Fruit fly (Drosophila melanogaster) whole organism, pupa: ENCODE results near the gene Cpr5C.

Experiments used
- CG10348 ChIP-seq: fragments of 200-800 bp; sonication (Bioruptor generic); IDR thresholded peaks from 2 replicates; pipeline ENCODE4 v1.3.6; 2022; ENCODE audit warnings: missing biosample characterization, missing genetic modification characterization
- CG12605 ChIP-seq: fragments of 200-800 bp; sonication (Bioruptor generic); IDR thresholded peaks from 2 replicates; pipeline ENCODE4 v1.3.6; 2022; ENCODE audit warnings: missing biosample characterization, missing genetic modification characterization
- CG13204 ChIP-seq: fragments of 200-800 bp; sonication (Bioruptor generic); optimal IDR thresholded peaks from 2 replicates; lab custom pipeline; 2018; ENCODE audit warnings: missing biosample characterization, mild to moderate bottlenecking, missing genetic modification characterization, moderate library complexity
- CG14655 ChIP-seq: fragments of 200-800 bp; sonication (Bioruptor generic); optimal IDR thresholded peaks from 3 replicates; lab custom pipeline; 2017; ENCODE audit warnings: mild to moderate bottlenecking, missing biosample characterization, missing genetic modification reagents, missing genetic modification characterization
- CG15710 ChIP-seq: fragments of 200-800 bp; sonication (Bioruptor generic); optimal IDR thresholded peaks from 2 replicates; lab custom pipeline; 2018; ENCODE audit warnings: missing biosample characterization, mild to moderate bottlenecking, missing genetic modification characterization, moderate library complexity
- CG17806 ChIP-seq: fragments of 200-800 bp; sonication (Bioruptor generic); optimal IDR thresholded peaks from 2 replicates; lab custom pipeline; 2018; ENCODE audit warnings: missing biosample characterization, mild to moderate bottlenecking, missing genetic modification characterization, moderate library complexity
- CG32121 ChIP-seq: fragments of 200-800 bp; sonication (Bioruptor generic); IDR thresholded peaks from 2 replicates; pipeline ENCODE4 v1.3.6; 2022; ENCODE audit warnings: missing biosample characterization, missing genetic modification characterization
- CG34367 ChIP-seq: fragments of 200-800 bp; sonication (Bioruptor generic); optimal IDR thresholded peaks from 2 replicates; lab custom pipeline; 2018; ENCODE audit warnings: missing biosample characterization, mild to moderate bottlenecking, missing genetic modification characterization
- CG4496 ChIP-seq: fragments of 200-800 bp; sonication (Bioruptor generic); IDR thresholded peaks from 3 replicates; pipeline ENCODE4 v1.3.6; 2022; ENCODE audit warnings: missing biosample characterization, missing genetic modification characterization
- CG8159 ChIP-seq: fragments of 200-800 bp; sonication (Bioruptor generic); optimal IDR thresholded peaks from 3 replicates; lab custom pipeline; 2018; ENCODE audit warnings: missing biosample characterization, mild to moderate bottlenecking, missing genetic modification characterization, moderate library complexity
- CG8301 ChIP-seq: fragments of 200-800 bp; sonication (Bioruptor generic); optimal IDR thresholded peaks from 2 replicates; lab custom pipeline; 2018; ENCODE audit warnings: missing biosample characterization, mild to moderate bottlenecking, missing genetic modification characterization
- CG9948 ChIP-seq: fragments of 200-800 bp; sonication (Bioruptor generic); optimal IDR thresholded peaks from 2 replicates; lab custom pipeline; 2018; ENCODE audit warnings: missing biosample characterization, mild to moderate bottlenecking, missing genetic modification characterization, moderate library complexity
- D1 ChIP-seq: fragments of 200-800 bp; sonication (Bioruptor generic); optimal IDR thresholded peaks from 2 replicates; lab custom pipeline; 2018; ENCODE audit warnings: missing biosample characterization, mild to moderate bottlenecking, missing genetic modification characterization, moderate library complexity
- EcR ChIP-seq: fragments of 200-800 bp; sonication (Bioruptor generic); optimal IDR thresholded peaks from 3 replicates; lab custom pipeline; 2019; ENCODE audit warnings: missing biosample characterization, missing genetic modification characterization, mild to moderate bottlenecking, moderate library complexity, missing genetic modification reagents
- Ets98B ChIP-seq: fragments of 200-800 bp; sonication (Bioruptor generic); IDR thresholded peaks from 2 replicates; pipeline ENCODE4 v1.3.6; 2022; ENCODE audit warnings: missing biosample characterization, missing genetic modification characterization
- Pif1A ChIP-seq: fragments of 200-800 bp; sonication (Bioruptor generic); optimal IDR thresholded peaks from 3 replicates; lab custom pipeline; 2016; ENCODE audit warnings: missing biosample characterization, missing genetic modification characterization
- Pif1B ChIP-seq: fragments of 200-800 bp; sonication (Bioruptor generic); optimal IDR thresholded peaks from 3 replicates; lab custom pipeline; 2016; ENCODE audit warnings: missing biosample characterization, missing genetic modification characterization
- Snoo ChIP-seq: fragments of 200-800 bp; sonication (Bioruptor generic); optimal IDR thresholded peaks from 3 replicates; lab custom pipeline; 2017; ENCODE audit warnings: missing biosample characterization, mild to moderate bottlenecking, missing genetic modification characterization, inconsistent platforms
- fd96Ca ChIP-seq: fragments of 200-800 bp; sonication (Bioruptor generic); IDR thresholded peaks from 3 replicates; pipeline ENCODE4 v1.3.6; 2022; ENCODE audit warnings: missing biosample characterization, missing genetic modification characterization
- gl ChIP-seq: fragments of 200-800 bp; sonication (Bioruptor generic); optimal IDR thresholded peaks from 2 replicates; lab custom pipeline; 2018; ENCODE audit warnings: missing biosample characterization, mild to moderate bottlenecking, missing genetic modification characterization
- rn ChIP-seq: fragments of 200-800 bp; sonication (Bioruptor generic); IDR thresholded peaks from 2 replicates; pipeline ENCODE4 v1.3.6; 2022; ENCODE audit warnings: missing biosample characterization, missing genetic modification characterization

The Cpr5C gene

DNA sequence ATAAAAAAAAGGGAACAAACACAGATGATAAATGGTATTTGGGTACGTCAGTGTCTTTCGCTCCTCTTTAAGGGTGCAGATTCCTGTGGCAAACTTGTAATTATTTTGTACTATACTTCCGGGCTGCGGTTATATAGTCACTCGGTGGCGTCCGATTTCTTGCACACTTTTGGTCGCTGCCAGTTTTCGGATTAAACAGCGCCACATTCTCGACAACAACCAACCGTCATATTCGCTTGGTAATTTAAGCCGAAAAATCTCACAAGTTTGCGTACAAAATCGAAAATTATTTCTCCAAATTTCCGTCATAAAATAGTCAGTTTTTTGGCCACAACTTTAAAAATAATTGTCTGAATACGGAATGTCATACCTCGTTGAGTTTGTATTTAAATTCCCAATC is 12.7 kb downstream of the Cpr5C start:
- TF ChIP-seq D1 (tag; lab: Kevin White, UChicago) (no peak), Pif1B (no peak), CG32121 (GFP tag; lab: Robert Waterston, UW) (no peak), Snoo (no peak), gl (tag; lab: Kevin White, UChicago) (no peak), Pif1A (GFP tag; lab: Kevin White, UChicago) (no peak)

DNA sequence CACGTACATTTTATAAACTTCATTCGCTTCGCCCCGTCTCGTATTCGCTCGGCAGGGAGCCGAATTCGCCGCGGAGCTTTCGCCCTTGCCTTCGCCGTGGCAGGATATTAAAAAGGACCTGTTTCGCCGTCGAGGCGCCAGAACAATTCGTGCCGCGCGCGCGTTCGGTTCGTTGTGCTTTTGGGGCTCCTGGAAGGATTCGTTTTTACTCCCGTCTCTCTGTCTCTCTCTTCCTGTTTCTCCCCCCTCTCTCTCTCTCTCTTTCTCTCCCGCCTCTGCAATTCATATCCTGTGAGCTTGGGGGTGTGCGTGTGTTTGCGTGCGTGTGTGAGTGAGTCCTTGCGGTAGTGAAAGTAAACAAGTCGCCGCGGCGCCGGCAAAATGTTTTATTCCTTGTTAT is 14.0 kb downstream of the Cpr5C start, which contains the start of gene CG15765:
CG15765 (plus strand) TSS at position 132 of the 400 bp plus-strand sequence.
- TF ChIP-seq CG34367 (tag; lab: Kevin White, UChicago) = no peak
- TF ChIP-seq fd96Ca = no peak
- no peak for TF ChIP-seq CG14655 (GFP tag; lab: Kevin White, UChicago)
- TF ChIP-seq Pif1A (GFP tag; lab: Kevin White, UChicago) = no peak
- TF ChIP-seq Pif1B = no peak
- no peak for TF ChIP-seq Ets98B (GFP tag; lab: Robert Waterston, UW)
- TF ChIP-seq rn (GFP tag; lab: Robert Waterston, UW) = no peak
- no peak for TF ChIP-seq CG17806 (tag; lab: Kevin White, UChicago)
- TF ChIP-seq CG4496 = no peak
- no peak for TF ChIP-seq CG13204
- TF ChIP-seq CG12605 (GFP tag; lab: Robert Waterston, UW) = no peak
- TF ChIP-seq CG15710 (tag; lab: Kevin White, UChicago) = no peak
- TF ChIP-seq CG9948 (tag; lab: Kevin White, UChicago) = no peak

DNA sequence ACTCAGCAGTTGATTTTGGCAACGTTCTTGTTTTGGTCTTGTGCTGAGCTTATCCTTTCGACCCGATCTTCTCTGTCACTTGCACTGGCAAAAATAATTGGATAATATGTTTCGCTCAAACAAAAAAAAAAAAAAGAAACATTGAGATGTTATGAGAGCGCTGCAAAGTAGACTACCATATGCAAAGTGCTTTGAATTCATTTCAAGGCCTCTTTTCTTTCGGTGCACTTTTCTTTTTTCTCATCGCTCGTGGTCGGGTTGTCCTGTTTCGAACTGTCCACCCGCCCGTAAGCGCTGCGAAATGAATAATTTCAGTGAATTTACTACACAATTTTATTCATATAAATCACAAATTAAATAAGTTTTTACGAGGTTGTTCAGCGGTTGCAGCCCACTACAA is 15.5 kb downstream of the Cpr5C start:
- TF ChIP-seq CG4496 (0 out of 3 replicates have a peak, but pooled peaks have one; percentile 15), CG9948 (tag; lab: Kevin White, UChicago) (no peak)

DNA sequence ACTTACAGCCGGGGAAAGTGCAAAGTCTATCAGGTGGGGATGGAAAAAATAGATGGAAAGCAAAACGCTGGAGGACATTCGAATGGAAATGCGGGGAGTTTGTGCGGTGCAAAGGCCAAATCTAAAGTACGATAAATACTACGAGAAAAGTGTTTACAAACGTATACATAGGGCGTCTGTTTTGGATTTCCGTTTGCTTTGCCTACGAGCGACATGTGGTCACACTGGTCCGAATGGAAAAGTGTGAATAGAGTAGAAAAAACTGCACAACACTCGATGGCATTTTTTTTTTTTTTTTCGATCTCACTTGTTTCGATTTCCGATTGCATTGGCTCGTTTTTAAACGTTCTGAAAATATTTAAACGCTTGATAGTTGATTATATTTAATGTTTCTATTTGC is 35.3 kb downstream of the Cpr5C start:
- no peak for TF ChIP-seq CG34367 (tag; lab: Kevin White, UChicago)
- no peak for TF ChIP-seq CG9948 (tag; lab: Kevin White, UChicago)
- no peak for TF ChIP-seq EcR (GFP tag; lab: Kevin White, UChicago)
- TF ChIP-seq Pif1B = no peak
- no peak for TF ChIP-seq Snoo
- TF ChIP-seq CG4496 = no peak
- no peak for TF ChIP-seq CG17806 (tag; lab: Kevin White, UChicago)
- no peak for TF ChIP-seq CG14655 (GFP tag; lab: Kevin White, UChicago)
- TF ChIP-seq CG10348 (GFP tag; lab: Robert Waterston, UW) = no peak
- no peak for TF ChIP-seq rn (GFP tag; lab: Robert Waterston, UW)
- no peak for TF ChIP-seq D1 (tag; lab: Kevin White, UChicago)

DNA sequence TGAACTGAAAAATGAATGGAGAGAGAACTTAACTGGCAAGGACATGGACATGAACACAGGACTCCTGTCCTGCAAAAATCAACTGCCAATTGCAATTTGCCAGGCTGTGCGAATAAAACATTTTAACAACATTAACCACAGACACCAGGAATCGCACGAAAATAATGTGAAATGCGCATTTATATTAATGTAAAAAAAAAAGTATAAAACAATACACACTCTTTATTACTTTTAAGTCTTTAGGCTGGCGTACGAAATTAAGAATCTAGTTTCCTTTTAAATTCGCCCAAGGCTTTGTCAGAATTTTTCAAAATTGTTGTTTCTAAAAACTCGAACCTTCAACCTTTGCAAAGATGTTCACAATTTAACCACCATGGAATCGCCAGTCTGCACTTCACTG is 40.5 kb downstream of the Cpr5C start, which contains the start of gene CG12729:
CG12729 (plus strand) TSS at position 301 of the 400 bp plus-strand sequence.
- TF ChIP-seq gl (tag; lab: Kevin White, UChicago) (no peak), CG34367 (tag; lab: Kevin White, UChicago) (no peak), CG9948 (tag; lab: Kevin White, UChicago) (no peak), CG8159 (tag; lab: Kevin White, UChicago) (no peak), Snoo (no peak), CG12605 (GFP tag; lab: Robert Waterston, UW) (no peak), Ets98B (GFP tag; lab: Robert Waterston, UW) (no peak), CG17806 (tag; lab: Kevin White, UChicago) (no peak), CG10348 (GFP tag; lab: Robert Waterston, UW) (no peak), rn (GFP tag; lab: Robert Waterston, UW) (no peak), CG32121 (GFP tag; lab: Robert Waterston, UW) (no peak), Pif1B (no peak), EcR (GFP tag; lab: Kevin White, UChicago) (no peak), CG14655 (GFP tag; lab: Kevin White, UChicago) (no peak), D1 (tag; lab: Kevin White, UChicago) (no peak), CG4496 (no peak), Pif1A (GFP tag; lab: Kevin White, UChicago) (no peak), CG13204 (no peak), fd96Ca (no peak)

DNA sequence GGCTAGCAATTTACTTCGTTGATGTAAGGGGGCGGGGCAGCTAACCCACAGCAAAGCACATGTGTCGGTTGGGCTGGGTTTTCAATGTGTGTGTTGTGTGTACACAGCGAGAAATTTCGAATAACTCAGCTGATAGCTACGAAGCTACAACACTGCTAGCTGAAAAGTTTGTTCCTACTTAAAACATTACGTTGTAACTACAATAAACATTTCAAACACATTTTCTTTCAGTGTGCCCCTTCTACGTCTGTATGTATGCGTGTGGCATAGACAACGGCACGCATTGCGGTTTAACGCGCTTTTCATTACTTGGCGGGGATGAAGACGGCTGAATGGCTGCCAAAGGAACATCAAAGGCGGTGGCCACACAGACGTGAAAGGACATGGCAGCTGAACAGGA is 43.1 kb downstream of the Cpr5C start:
- no peak for TF ChIP-seq gl (tag; lab: Kevin White, UChicago)
- TF ChIP-seq CG9948 (tag; lab: Kevin White, UChicago) = no peak

DNA sequence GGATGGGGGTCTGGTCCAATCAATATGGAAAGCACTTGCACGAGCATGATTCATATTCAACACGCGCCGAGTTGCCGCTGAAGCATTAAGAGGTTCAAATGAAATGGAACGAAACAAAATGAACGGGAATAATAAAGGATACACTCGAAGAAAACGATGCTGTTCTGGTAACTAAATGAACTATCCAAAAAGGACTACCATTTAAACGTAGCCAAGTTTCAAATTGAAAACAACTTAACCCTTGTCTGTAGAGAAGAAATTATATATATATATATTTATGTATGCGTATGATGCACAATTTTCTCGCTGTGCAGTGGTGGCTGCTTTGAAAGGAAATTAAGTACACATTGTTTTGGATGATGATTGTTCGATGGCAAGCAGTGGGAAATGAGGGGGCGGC is 48.2 kb downstream of the Cpr5C start:
- TF ChIP-seq Ets98B (GFP tag; lab: Robert Waterston, UW) = no peak
- peak; percentile 3 for TF ChIP-seq CG8159 (tag; lab: Kevin White, UChicago)
- no peak for TF ChIP-seq EcR (GFP tag; lab: Kevin White, UChicago)

DNA sequence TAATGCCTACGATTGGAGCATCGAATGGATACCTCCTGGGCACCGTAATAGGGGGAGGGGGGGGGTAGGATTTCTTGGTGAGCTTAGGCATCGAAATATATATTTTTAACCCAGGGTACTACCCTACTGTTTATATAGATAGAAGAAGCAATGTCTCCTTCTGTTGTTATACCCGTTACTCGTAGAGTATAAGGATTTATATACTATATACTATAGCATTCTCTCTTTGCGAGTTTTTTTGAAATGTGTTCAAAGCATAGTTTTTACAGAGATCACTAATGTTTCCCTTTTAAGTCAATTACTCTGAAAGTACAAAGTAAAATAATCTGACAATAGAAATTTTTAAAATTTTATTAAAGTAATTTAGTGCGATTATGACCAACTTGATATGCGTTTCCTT is 49.0 kb downstream of the Cpr5C start, which contains the start of gene CG43136:
CG43136 (plus strand) TSS at position 301 of the 400 bp plus-strand sequence.
- TF ChIP-seq CG8159 (tag; lab: Kevin White, UChicago) (no peak), CG13204 (no peak), EcR (GFP tag; lab: Kevin White, UChicago) (no peak), Pif1A (GFP tag; lab: Kevin White, UChicago) (no peak), CG15710 (tag; lab: Kevin White, UChicago) (no peak), CG4496 (no peak), CG10348 (GFP tag; lab: Robert Waterston, UW) (no peak), CG17806 (tag; lab: Kevin White, UChicago) (no peak), CG9948 (tag; lab: Kevin White, UChicago) (no peak), CG8301 (tag; lab: Kevin White, UChicago) (no peak), Ets98B (GFP tag; lab: Robert Waterston, UW) (no peak), CG32121 (GFP tag; lab: Robert Waterston, UW) (no peak), Pif1B (no peak), rn (GFP tag; lab: Robert Waterston, UW) (no peak), CG34367 (tag; lab: Kevin White, UChicago) (no peak), fd96Ca (no peak), D1 (tag; lab: Kevin White, UChicago) (no peak), gl (tag; lab: Kevin White, UChicago) (no peak), CG14655 (GFP tag; lab: Kevin White, UChicago) (no peak)
